Fruit fly (Drosophila melanogaster) whole organism, embryonic: ENCODE measurements around the gene ATPsynepsilonL.

Experiments
- CG10147 ChIP-seq: fragments of 200-800 bp; sonication (Bioruptor generic); optimal IDR thresholded peaks from 2 replicates; lab custom pipeline; 2019; ENCODE audit warnings: missing biosample characterization, mild to moderate bottlenecking, missing genetic modification characterization, moderate library complexity
- CG10431 ChIP-seq: fragments of 200-800 bp; sonication (Bioruptor generic); optimal IDR thresholded peaks from 3 replicates; lab custom pipeline; 2018; ENCODE audit warnings: missing biosample characterization, mild to moderate bottlenecking, missing genetic modification characterization
- CG10959 ChIP-seq: fragments of 200-800 bp; sonication (Bioruptor generic); IDR thresholded peaks from 2 replicates; pipeline ENCODE4 v1.3.6; 2022; ENCODE audit warnings: missing biosample characterization, missing genetic modification characterization
- CG11696 ChIP-seq: fragments of 200-800 bp; sonication (Bioruptor generic); IDR thresholded peaks from 2 replicates; pipeline ENCODE4 v1.3.6; 2022; ENCODE audit warnings: missing biosample characterization, missing genetic modification characterization
- CG12659 ChIP-seq: fragments of 200-800 bp; sonication (Bioruptor generic); optimal IDR thresholded peaks from 3 replicates; lab custom pipeline; 2017; ENCODE audit warnings: mild to moderate bottlenecking, missing biosample characterization, missing genetic modification reagents, missing genetic modification characterization
- CG12744 ChIP-seq: fragments of 200-800 bp; sonication (Bioruptor generic); optimal IDR thresholded peaks from 2 replicates; lab custom pipeline; 2016; ENCODE audit warnings: missing biosample characterization, missing genetic modification characterization
- CG13287 ChIP-seq: fragments of 200-800 bp; sonication (Bioruptor generic); IDR thresholded peaks from 2 replicates; pipeline ENCODE4 v1.3.6; 2022; ENCODE audit warnings: missing biosample characterization, missing genetic modification characterization; ENCODE audit not compliant: partially characterized antibody
- CG13424 ChIP-seq: fragments of 200-800 bp; sonication (Bioruptor generic); optimal IDR thresholded peaks from 2 replicates; lab custom pipeline; 2019; ENCODE audit warnings: missing biosample characterization, mild to moderate bottlenecking, missing genetic modification characterization, moderate library complexity
- CG15601 ChIP-seq: fragments of 200-800 bp; sonication (Bioruptor generic); optimal IDR thresholded peaks from 3 replicates; lab custom pipeline; 2019; ENCODE audit warnings: missing biosample characterization, mild to moderate bottlenecking, missing genetic modification characterization, moderate library complexity
- CG17612 ChIP-seq: fragments of 200-800 bp; sonication (Bioruptor generic); IDR thresholded peaks from 2 replicates; pipeline ENCODE4 v1.3.6; 2022; ENCODE audit warnings: missing biosample characterization, missing genetic modification characterization
- CG31441 ChIP-seq: fragments of 200-800 bp; sonication (Bioruptor generic); IDR thresholded peaks from 2 replicates; pipeline ENCODE4 v1.3.6; 2022; ENCODE audit warnings: missing biosample characterization, missing genetic modification characterization
- CG4707 ChIP-seq: fragments of 200-800 bp; sonication (Bioruptor generic); optimal IDR thresholded peaks from 2 replicates; lab custom pipeline; 2018; ENCODE audit warnings: missing biosample characterization, mild to moderate bottlenecking, missing genetic modification characterization, moderate library complexity
- CG6654 ChIP-seq: fragments of 200-800 bp; sonication (Bioruptor generic); optimal IDR thresholded peaks from 2 replicates; lab custom pipeline; 2017; ENCODE audit warnings: missing biosample characterization, mild to moderate bottlenecking, missing genetic modification characterization
- CG7271 ChIP-seq: fragments of 200-800 bp; sonication (Bioruptor generic); optimal IDR thresholded peaks from 2 replicates; lab custom pipeline; 2018; ENCODE audit warnings: missing biosample characterization, mild to moderate bottlenecking, missing genetic modification characterization, moderate library complexity
- CG7987 ChIP-seq: fragments of 200-800 bp; sonication (Bioruptor generic); optimal IDR thresholded peaks from 2 replicates; lab custom pipeline; 2018; ENCODE audit warnings: missing biosample characterization, mild to moderate bottlenecking, missing genetic modification characterization, moderate library complexity
- CG8924 ChIP-seq: fragments of 200-800 bp; optimal IDR thresholded peaks from 3 replicates; lab custom pipeline; 2019; ENCODE audit warnings: missing biosample characterization, mild to moderate bottlenecking, missing genetic modification characterization, moderate library complexity
- CG9437 ChIP-seq: fragments of 200-800 bp; sonication (Bioruptor generic); optimal IDR thresholded peaks from 2 replicates; lab custom pipeline; 2018; ENCODE audit warnings: missing biosample characterization, mild to moderate bottlenecking, missing genetic modification characterization
- Dek ChIP-seq: fragments of 200-800 bp; sonication (Bioruptor generic); optimal IDR thresholded peaks from 3 replicates; lab custom pipeline; 2019; ENCODE audit warnings: missing biosample characterization, mild to moderate bottlenecking, missing genetic modification characterization, moderate library complexity
- HmgD ChIP-seq: fragments of 200-800 bp; sonication (Bioruptor generic); optimal IDR thresholded peaks from 3 replicates; lab custom pipeline; 2016; ENCODE audit warnings: missing biosample characterization, missing genetic modification characterization
- Mrtf ChIP-seq: fragments of 200-800 bp; sonication (Bioruptor generic); IDR thresholded peaks from 3 replicates; pipeline ENCODE4 v1.3.6; 2022; ENCODE audit warnings: missing biosample characterization, missing genetic modification characterization
- Nf-YA ChIP-seq: fragments of 200-800 bp; sonication (Bioruptor generic); IDR thresholded peaks from 2 replicates; pipeline ENCODE4 v1.3.6; 2022; ENCODE audit warnings: missing biosample characterization, missing genetic modification characterization
- Opbp ChIP-seq: fragments of 200-800 bp; sonication (Bioruptor generic); IDR thresholded peaks from 3 replicates; pipeline ENCODE4 v1.3.6; 2022; ENCODE audit warnings: missing biosample characterization, missing genetic modification characterization; ENCODE audit not compliant: partially characterized antibody
- PHDP ChIP-seq: fragments of 200-800 bp; sonication (Bioruptor generic); optimal IDR thresholded peaks from 3 replicates; lab custom pipeline; 2018; ENCODE audit warnings: missing biosample characterization, mild to moderate bottlenecking, missing genetic modification characterization, moderate library complexity
- Stat92E ChIP-seq, 3 experiments: fragments of >200 bp in 2 of 3; fragments of 200-800 bp in 1 of 3; sonication (Bioruptor generic) in 1 of 3; optimal IDR thresholded peaks; 2 replicates each; lab custom pipeline; 2017 to 2019; ENCODE audit warnings: missing biosample characterization in 3 of 3, missing genetic modification characterization in 3 of 3, mild to moderate bottlenecking in 1 of 3, moderate library complexity in 1 of 3
- TFAM ChIP-seq: fragments of 200-800 bp; sonication (Bioruptor generic); optimal IDR thresholded peaks from 2 replicates; lab custom pipeline; 2017; ENCODE audit warnings: missing biosample characterization, missing genetic modification characterization, inconsistent platforms
- aop ChIP-seq: fragments of 200-800 bp; sonication (Bioruptor generic); IDR thresholded peaks from 2 replicates; pipeline ENCODE4 v1.3.6; 2022; ENCODE audit warnings: missing biosample characterization, missing genetic modification characterization
- ara ChIP-seq: fragments of 200-800 bp; sonication (Bioruptor generic); IDR thresholded peaks from 2 replicates; pipeline ENCODE4 v1.3.6; 2022; ENCODE audit warnings: missing biosample characterization, missing genetic modification characterization
- bowl ChIP-seq: fragments of 200-800 bp; sonication (Bioruptor generic); IDR thresholded peaks from 2 replicates; pipeline ENCODE4 v1.3.6; 2022; ENCODE audit warnings: missing biosample characterization, missing genetic modification characterization
- disco-r ChIP-seq: fragments of 200-800 bp; sonication (Bioruptor generic); optimal IDR thresholded peaks from 2 replicates; lab custom pipeline; 2016; ENCODE audit warnings: missing biosample characterization, missing genetic modification characterization
- dm ChIP-seq: fragments of 200-800 bp; sonication (Bioruptor generic); optimal IDR thresholded peaks from 3 replicates; lab custom pipeline; 2016; ENCODE audit warnings: missing biosample characterization, missing genetic modification characterization
- dmrt99B ChIP-seq: fragments of 200-800 bp; sonication (Bioruptor generic); optimal IDR thresholded peaks from 2 replicates; lab custom pipeline; 2018; ENCODE audit warnings: missing biosample characterization, mild to moderate bottlenecking, missing genetic modification characterization, moderate library complexity
- en ChIP-seq: fragments of 200-800 bp; sonication (Bioruptor generic); optimal IDR thresholded peaks from 2 replicates; lab custom pipeline; 2016; ENCODE audit warnings: missing biosample characterization, missing genetic modification characterization
- fd96Cb ChIP-seq: fragments of 200-800 bp; sonication (Bioruptor generic); optimal IDR thresholded peaks from 2 replicates; lab custom pipeline; 2018; ENCODE audit warnings: missing biosample characterization, mild to moderate bottlenecking, missing genetic modification characterization, moderate library complexity
- hth ChIP-seq: fragments of >200 bp; optimal IDR thresholded peaks from 2 replicates; lab custom pipeline; 2017; ENCODE audit warnings: inconsistent platforms
- ind ChIP-seq: fragments of 200-800 bp; sonication (Bioruptor generic); optimal IDR thresholded peaks from 3 replicates; lab custom pipeline; 2016; ENCODE audit warnings: missing biosample characterization, missing genetic modification characterization
- lab ChIP-seq: fragments of 200-800 bp; sonication (Bioruptor generic); optimal IDR thresholded peaks from 3 replicates; lab custom pipeline; 2017; ENCODE audit warnings: missing biosample characterization, missing genetic modification characterization, mild to moderate bottlenecking, moderate library complexity, missing genetic modification reagents
- lmd ChIP-seq: fragments of 200-800 bp; sonication (Bioruptor generic); IDR thresholded peaks from 2 replicates; pipeline ENCODE4 v1.3.6; 2022; ENCODE audit warnings: missing biosample characterization, missing genetic modification characterization
- luna ChIP-seq: fragments of 200-800 bp; sonication (Bioruptor generic); optimal IDR thresholded peaks from 2 replicates; lab custom pipeline; 2016; ENCODE audit warnings: missing biosample characterization, missing genetic modification characterization
- odd ChIP-seq: fragments of 200-800 bp; sonication (Bioruptor generic); optimal IDR thresholded peaks from 2 replicates; lab custom pipeline; 2017; ENCODE audit warnings: missing biosample characterization, mild to moderate bottlenecking, missing genetic modification characterization
- otp ChIP-seq: fragments of 200-800 bp; sonication (Bioruptor generic); IDR thresholded peaks from 3 replicates; pipeline ENCODE4, ENCODE4 v1.3.6; 2022; ENCODE audit warnings: missing biosample characterization, missing genetic modification characterization
- psq ChIP-seq: fragments of 200-800 bp; sonication (Bioruptor generic); optimal IDR thresholded peaks from 2 replicates; lab custom pipeline; 2017; ENCODE audit warnings: missing biosample characterization, missing genetic modification characterization
- ranshi ChIP-seq: fragments of 200-800 bp; sonication (Bioruptor generic); IDR thresholded peaks from 2 replicates; pipeline ENCODE4 v1.3.6; 2022; ENCODE audit warnings: missing biosample characterization, missing genetic modification characterization
- sens ChIP-seq: fragments of 200-800 bp; sonication (Bioruptor generic); peaks from one replicate; lab custom pipeline; 2016; ENCODE audit warnings: missing biosample characterization, missing genetic modification characterization
- seq ChIP-seq: fragments of 200-800 bp; sonication (Bioruptor generic); IDR thresholded peaks from 2 replicates; pipeline ENCODE4 v1.3.6; 2022; ENCODE audit warnings: missing biosample characterization, missing genetic modification characterization
- tna ChIP-seq: fragments of 200-800 bp; sonication (Bioruptor generic); IDR thresholded peaks from 2 replicates; pipeline ENCODE4 v1.3.6; 2022; ENCODE audit warnings: missing biosample characterization, missing genetic modification characterization; ENCODE audit not compliant: partially characterized antibody
- trem ChIP-seq: fragments of 200-800 bp; optimal IDR thresholded peaks from 3 replicates; lab custom pipeline; 2019; ENCODE audit warnings: missing biosample characterization, mild to moderate bottlenecking, missing genetic modification characterization, moderate library complexity
- unpg ChIP-seq: fragments of 200-800 bp; sonication (Bioruptor generic); optimal IDR thresholded peaks from 3 replicates; lab custom pipeline; 2018; ENCODE audit warnings: missing biosample characterization, mild to moderate bottlenecking, missing genetic modification characterization, moderate library complexity
- vfl ChIP-seq: fragments of 200-800 bp; sonication (Bioruptor generic); optimal IDR thresholded peaks from 2 replicates; lab custom pipeline; 2016; ENCODE audit warnings: missing biosample characterization, missing genetic modification characterization
- wdn ChIP-seq: fragments of 200-800 bp; sonication (Bioruptor generic); IDR thresholded peaks from 2 replicates; pipeline ENCODE4 v1.3.6; 2022; ENCODE audit warnings: missing biosample characterization, missing genetic modification characterization
- wor ChIP-seq: fragments of 200-800 bp; sonication (Bioruptor generic); IDR thresholded peaks from 2 replicates; pipeline ENCODE4 v1.3.6; 2022; ENCODE audit warnings: missing biosample characterization, missing genetic modification characterization
- zfh2 ChIP-seq: fragments of 200-800 bp; sonication (Bioruptor generic); optimal IDR thresholded peaks from 2 replicates; lab custom pipeline; 2016; ENCODE audit warnings: missing biosample characterization, missing genetic modification characterization

Gene ATPsynepsilonL

DNA sequence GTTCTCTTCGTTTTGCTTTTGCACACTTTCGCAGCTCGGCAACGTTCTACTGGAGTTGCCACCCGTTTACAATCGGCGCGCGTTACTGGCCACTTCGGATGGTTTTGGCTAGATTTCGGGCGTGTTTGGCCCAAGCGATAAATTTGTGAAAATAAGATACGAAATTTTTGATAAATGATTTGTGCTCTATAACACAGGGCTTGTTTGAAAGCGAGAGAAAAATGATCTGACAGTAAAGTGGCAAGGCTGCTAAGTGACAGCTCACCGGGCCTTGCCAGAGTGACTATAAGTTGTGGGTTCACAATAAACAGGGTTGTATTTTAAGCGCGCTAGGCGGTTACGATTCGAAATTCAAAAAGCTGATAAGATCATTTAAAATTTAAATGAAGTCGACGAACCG, 11.6 kb upstream of the ATPsynepsilonL start, which contains the start of gene Fmr1 (continued):
- TF ChIP-seq Dek (tag; lab: Kevin White, UChicago) (no peak), tna (GFP tag; lab: Robert Waterston, UW) (no peak), hth (lab: Kevin White, UChicago) (no peak), CG10431 (no peak), CG7987 (GFP tag; lab: Kevin White, UChicago) (peak; percentile 52), aop (GFP tag; lab: Robert Waterston, UW) (no peak), CG15601 (peak; percentile 59), vfl (GFP tag; lab: Kevin White, UChicago) (peak; percentile 44), CG7271 (no peak), otp (GFP tag; lab: Robert Waterston, UW) (no peak), TFAM (no peak), CG4707 (no peak), CG31441 (peak; percentile 39; the same call in 1 of the 2 replicates), CG12744 (GFP tag; lab: Kevin White, UChicago) (peak; percentile 56), CG12659 (GFP tag; lab: Kevin White, UChicago) (peak; percentile 81), HmgD (GFP tag; lab: Kevin White, UChicago) (peak; percentile 54), ranshi (GFP tag; lab: Robert Waterston, UW) (no peak), lab (no peak), sens (GFP tag; lab: Kevin White, UChicago) (peak; percentile 83), odd (GFP tag; lab: Kevin White, UChicago) (no peak), ara (no peak), CG10959 (GFP tag; lab: Robert Waterston, UW) (no peak), CG17612 (GFP tag; lab: Robert Waterston, UW) (no peak), Stat92E (GFP tag; optimal IDR thresholded peaks at IDR 0.05; lab: Kevin White, UChicago) (peak in 1 of 3 experiments; percentile 29), unpg (peak; percentile 43), ind (peak; percentile 64), CG6654 (GFP tag; lab: Kevin White, UChicago) (no peak), luna (GFP tag; lab: Kevin White, UChicago) (peak; percentile 12), disco-r (GFP tag; lab: Kevin White, UChicago) (peak; percentile 41), CG8924 (tag; lab: Kevin White, UChicago) (peak; percentile 32), Nf-YA (GFP tag; lab: Robert Waterston, UW) (no peak), trem (tag; lab: Kevin White, UChicago) (peak; percentile 89), wdn (no peak), CG9437 (GFP tag; lab: Kevin White, UChicago) (peak; percentile 19), CG11696 (GFP tag; lab: Robert Waterston, UW) (no peak), CG13287 (GFP tag; lab: Robert Waterston, UW) (no peak; the same call in 1 of the 2 replicates), wor (GFP tag; lab: Robert Waterston, UW) (no peak), zfh2 (GFP tag; lab: Kevin White, UChicago) (peak; percentile 59), PHDP (tag; lab: Kevin White, UChicago) (peak; percentile 40), CG13424 (peak; percentile 65), en (GFP tag; lab: Kevin White, UChicago) (no peak), Mrtf (GFP tag; lab: Robert Waterston, UW) (no peak), seq (GFP tag; lab: Robert Waterston, UW) (no peak), dm (GFP tag; lab: Kevin White, UChicago) (peak; percentile 61), Opbp (GFP tag; lab: Robert Waterston, UW) (peak; percentile 15; the same call in 1 of the 3 replicates), dmrt99B (tag; lab: Kevin White, UChicago) (no peak), bowl (GFP tag; lab: Robert Waterston, UW) (no peak), lmd (GFP tag; lab: Robert Waterston, UW) (peak; percentile 51; the same call in 1 of the 2 replicates), fd96Cb (no peak), psq (peak; percentile 97), CG10147 (GFP tag; lab: Kevin White, UChicago) (peak; percentile 33)
